Worm (Caenorhabditis elegans): Measurements from ENCODE around the gene zipt-2.3.

The zipt-2.3 gene

ce11 chrII:13722763-13723162 is 7.1 kb upstream of the zipt-2.3 start, which contains the start of gene Y54G9A.5 (continued):
- no peak for TF ChIP-seq egl-18 (GFP tag; IDR thresholded peaks at IDR 0.05)
- no peak for TF ChIP-seq C06A6.2 (GFP tag; conservative IDR thresholded peaks at IDR 0.05)
- TF ChIP-seq pha-4 (tag; optimal IDR thresholded peaks at IDR 0.05): no peak
- TF ChIP-seq madf-6 (GFP tag; IDR thresholded peaks at IDR 0.05): peak; percentile 76
- TF ChIP-seq F55B11.4 (tag; optimal IDR thresholded peaks at IDR 0.05; ENCODE audit: borderline replicate concordance, insufficient read depth): no peak
- no peak for TF ChIP-seq dpff-1 (tag; optimal IDR thresholded peaks at IDR 0.05)
- no peak for TF ChIP-seq snpc-1.3 (tag; optimal IDR thresholded peaks at IDR 0.05; ENCODE audit: insufficient read depth)
- TF ChIP-seq ztf-25 (GFP tag; IDR thresholded peaks at IDR 0.05): 0 out of 2 replicates have a peak, but pooled peaks have one; percentile 46
- TF ChIP-seq F49E8.2 (tag; optimal IDR thresholded peaks at IDR 0.05; ENCODE audit: insufficient read depth): peak; percentile 86
- no peak for TF ChIP-seq hmg-20 (GFP tag; IDR thresholded peaks at IDR 0.05)
- no peak for TF ChIP-seq ceh-27 (GFP tag; optimal IDR thresholded peaks at IDR 0.05)
- TF ChIP-seq ztf-18 (tag; optimal IDR thresholded peaks at IDR 0.05): no peak
- TF ChIP-seq F57A8.1 (GFP tag; optimal IDR thresholded peaks at IDR 0.05): no peak
- no peak for TF ChIP-seq snpc-1.1 (tag; optimal IDR thresholded peaks at IDR 0.05; ENCODE audit: insufficient read depth)
- no peak for TF ChIP-seq let-526 (GFP tag; IDR thresholded peaks at IDR 0.05)
- TF ChIP-seq hlh-12 (tag; optimal IDR thresholded peaks at IDR 0.05): no peak
- TF ChIP-seq lin-40 (tag; optimal IDR thresholded peaks at IDR 0.05): no peak
- TF ChIP-seq hrde-1 (tag; optimal IDR thresholded peaks at IDR 0.05; ENCODE audit: borderline replicate concordance): no peak
- peak; percentile 43; the same call in 1 of the 2 replicates for TF ChIP-seq ztf-28 (GFP tag; IDR thresholded peaks at IDR 0.05)
- TF ChIP-seq F52B5.7 (tag; optimal IDR thresholded peaks at IDR 0.05): no peak
- TF ChIP-seq lir-1 (GFP tag; conservative IDR thresholded peaks at IDR 0.05): no peak
- no peak for TF ChIP-seq repo-1 (tag; optimal IDR thresholded peaks at IDR 0.05)
- TF ChIP-seq rec-8 (tag; optimal IDR thresholded peaks at IDR 0.05): no peak
- TF ChIP-seq egl-44 (GFP tag; IDR thresholded peaks at IDR 0.05): no peak
- no peak for TF ChIP-seq nhr-27 (tag; optimal IDR thresholded peaks at IDR 0.05)
- no peak for TF ChIP-seq ceh-79 (tag; optimal IDR thresholded peaks at IDR 0.05)
- no peak for TF ChIP-seq zim-3 (tag; optimal IDR thresholded peaks at IDR 0.05)
- TF ChIP-seq dpl-1 (GFP tag; optimal IDR thresholded peaks at IDR 0.05): peak; percentile 66

- TF ChIP-seq lin-26 (GFP tag; IDR thresholded peaks at IDR 0.05): no peak
- no peak for TF ChIP-seq K12H6.12 (tag; optimal IDR thresholded peaks at IDR 0.05)
- TF ChIP-seq cebp-1 (GFP tag; IDR thresholded peaks at IDR 0.05): no peak
- no peak for TF ChIP-seq cebp-1 (tag; optimal IDR thresholded peaks at IDR 0.05)
- TF ChIP-seq nhr-27 (tag; optimal IDR thresholded peaks at IDR 0.05): no peak
- no peak for TF ChIP-seq tbx-9 (tag; optimal IDR thresholded peaks at IDR 0.05; ENCODE audit: borderline replicate concordance)
- TF ChIP-seq F10E7.11 (tag; optimal IDR thresholded peaks at IDR 0.05): no peak
- TF ChIP-seq madf-6 (GFP tag; IDR thresholded peaks at IDR 0.05): no peak
- TF ChIP-seq ztf-18 (tag; optimal IDR thresholded peaks at IDR 0.05): no peak
- no peak for TF ChIP-seq hrde-1 (tag; optimal IDR thresholded peaks at IDR 0.05; ENCODE audit: borderline replicate concordance)
- no peak for TF ChIP-seq mxl-1 (tag; optimal IDR thresholded peaks at IDR 0.05)
- TF ChIP-seq atf-7 (tag; optimal IDR thresholded peaks at IDR 0.05): no peak
- no peak for TF ChIP-seq F55B11.4 (tag; optimal IDR thresholded peaks at IDR 0.05; ENCODE audit: borderline replicate concordance, insufficient read depth)
- no peak for TF ChIP-seq somi-1 (GFP tag; optimal IDR thresholded peaks at IDR 0.05)
- no peak for TF ChIP-seq lsy-27 (tag; optimal IDR thresholded peaks at IDR 0.05; ENCODE audit: borderline replicate concordance, insufficient read depth)
- no peak for TF ChIP-seq aptf-2 (GFP tag; conservative IDR thresholded peaks at IDR 0.05)
- TF ChIP-seq pbrm-1 (GFP tag; IDR thresholded peaks at IDR 0.05): no peak
- no peak for TF ChIP-seq snpc-1.1 (tag; optimal IDR thresholded peaks at IDR 0.05; ENCODE audit: insufficient read depth)
- TF ChIP-seq B0261.1 (tag; optimal IDR thresholded peaks at IDR 0.05): no peak
Observed at ce11 chrII:13721218-13721617, 5.5 kb upstream of the zipt-2.3 start, which contains the start of gene sre-46. sre-46 (minus strand) TSS chrII:13721318.
